Fruit fly (Drosophila melanogaster): ENCODE data around the gene Usp47.

The Usp47 gene

DNA sequence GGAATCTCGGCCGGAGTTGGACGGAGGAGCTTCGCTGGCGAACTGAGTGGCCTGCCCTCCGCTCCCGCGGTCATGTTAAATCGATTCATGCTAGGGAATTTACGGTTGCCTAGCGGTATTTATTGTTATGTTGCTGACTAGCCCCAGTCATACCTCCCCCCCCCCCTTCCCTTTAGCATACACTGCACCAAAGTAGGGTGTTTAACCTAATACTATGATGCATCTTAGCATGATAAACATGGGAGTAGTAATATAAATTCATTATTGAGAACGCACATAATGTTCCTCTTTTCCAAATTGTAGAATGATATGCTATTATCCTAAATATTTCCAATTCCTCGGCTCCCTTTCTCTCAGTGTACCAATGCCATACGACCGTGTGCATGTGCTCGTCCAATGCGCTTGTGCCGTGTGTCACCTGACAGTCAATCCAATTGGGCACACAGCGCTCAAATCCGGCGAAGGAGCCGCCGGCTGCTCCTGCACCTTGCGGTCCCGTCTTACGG lies 43.8 kb downstream of the Usp47 start, which contains the start of gene Tektin-C:
Gene Tektin-C (minus strand): TSS at position 51 of the 506 bp plus-strand sequence.
- no peak for TF ChIP-seq CG8478 (optimal IDR thresholded peaks at IDR 0.05)

DNA sequence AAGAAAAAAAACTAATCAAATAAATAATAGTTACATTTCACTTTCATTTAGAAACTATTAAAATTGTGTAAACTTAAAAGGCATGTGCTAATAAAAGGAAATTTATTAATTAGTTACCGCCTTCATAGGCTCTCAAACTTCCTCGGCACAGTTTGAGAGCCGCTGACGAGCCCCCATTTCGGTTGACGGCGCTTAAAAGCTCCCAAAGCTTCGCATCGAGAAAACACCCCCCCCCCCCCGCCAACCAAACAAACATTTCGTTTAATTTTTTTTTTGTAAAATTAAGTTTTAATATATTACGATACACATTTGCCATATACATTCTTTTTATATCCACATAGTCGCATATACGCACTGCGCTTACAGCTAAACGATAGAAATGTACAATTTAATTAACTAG lies 44.5 kb downstream of the Usp47 start:
- TF ChIP-seq EcR (GFP tag; optimal IDR thresholded peaks at IDR 0.05), result no peak
- TF ChIP-seq Dll (optimal IDR thresholded peaks at IDR 0.05), result no peak
- TF ChIP-seq pan (optimal IDR thresholded peaks at IDR 0.05), result no peak
- TF ChIP-seq usp (GFP tag; optimal IDR thresholded peaks at IDR 0.05), result no peak
- no peak for TF ChIP-seq psq (optimal IDR thresholded peaks at IDR 0.05)
- TF ChIP-seq CG8478 (optimal IDR thresholded peaks at IDR 0.05), result no peak

DNA sequence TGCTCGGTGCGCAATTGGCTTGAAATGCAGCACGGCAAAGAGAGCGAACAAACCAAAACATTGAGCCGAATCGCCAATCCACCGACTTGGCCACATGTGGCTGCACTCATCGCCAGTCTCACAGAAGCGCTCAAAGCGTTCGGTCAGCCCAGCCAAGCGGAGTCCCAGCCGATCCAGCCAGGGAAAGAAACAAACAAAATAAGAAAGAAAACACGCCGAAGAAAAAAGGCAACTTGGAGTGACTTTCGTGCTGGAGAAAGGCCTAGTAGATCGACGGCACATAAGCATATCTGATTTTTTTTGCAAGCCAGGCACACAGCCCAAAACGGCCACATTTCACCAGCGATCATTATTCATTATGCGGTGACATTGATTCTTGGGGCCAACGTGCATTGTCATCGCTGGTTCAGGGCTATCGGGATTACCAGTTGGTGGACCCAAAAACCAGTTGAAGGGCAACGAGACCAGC lies 49.3 kb downstream of the Usp47 start:
- TF ChIP-seq pan (optimal IDR thresholded peaks at IDR 0.05), result no peak
- TF ChIP-seq EcR (GFP tag; optimal IDR thresholded peaks at IDR 0.05), result no peak
- TF ChIP-seq usp (GFP tag; optimal IDR thresholded peaks at IDR 0.05), result no peak
- no peak for TF ChIP-seq psq (optimal IDR thresholded peaks at IDR 0.05)
- TF ChIP-seq Dll (optimal IDR thresholded peaks at IDR 0.05), result no peak
- no peak for TF ChIP-seq CG8478 (optimal IDR thresholded peaks at IDR 0.05)

DNA sequence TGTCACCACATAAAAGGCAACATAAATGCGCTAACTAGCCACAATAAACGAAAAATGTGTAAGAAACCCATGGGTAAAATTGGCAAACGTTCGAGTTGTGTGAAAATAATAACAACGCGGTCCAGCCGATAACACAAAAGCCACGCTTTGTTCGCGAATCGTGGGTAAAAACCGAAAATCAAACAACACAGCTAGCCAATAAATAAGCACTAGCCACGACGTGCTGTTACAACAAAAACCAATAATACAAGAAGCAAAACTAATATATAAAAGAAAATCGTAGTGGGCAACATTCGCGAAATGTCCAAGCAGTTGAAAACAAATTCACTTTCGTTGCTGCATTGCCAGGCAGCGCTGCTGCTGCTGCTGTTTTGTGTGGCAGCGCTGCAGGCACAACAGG lies 50.0 kb downstream of the Usp47 start, which contains the start of gene CG42272:
Gene CG42272 (plus strand): TSS at position 301 of the 400 bp plus-strand sequence.
- TF ChIP-seq Dll (optimal IDR thresholded peaks at IDR 0.05), result no peak
- no peak for TF ChIP-seq pan (optimal IDR thresholded peaks at IDR 0.05)
- no peak for TF ChIP-seq usp (GFP tag; optimal IDR thresholded peaks at IDR 0.05)
- TF ChIP-seq EcR (GFP tag; optimal IDR thresholded peaks at IDR 0.05), result no peak
- no peak for TF ChIP-seq psq (optimal IDR thresholded peaks at IDR 0.05)
- no peak for TF ChIP-seq CG8478 (optimal IDR thresholded peaks at IDR 0.05)

DNA sequence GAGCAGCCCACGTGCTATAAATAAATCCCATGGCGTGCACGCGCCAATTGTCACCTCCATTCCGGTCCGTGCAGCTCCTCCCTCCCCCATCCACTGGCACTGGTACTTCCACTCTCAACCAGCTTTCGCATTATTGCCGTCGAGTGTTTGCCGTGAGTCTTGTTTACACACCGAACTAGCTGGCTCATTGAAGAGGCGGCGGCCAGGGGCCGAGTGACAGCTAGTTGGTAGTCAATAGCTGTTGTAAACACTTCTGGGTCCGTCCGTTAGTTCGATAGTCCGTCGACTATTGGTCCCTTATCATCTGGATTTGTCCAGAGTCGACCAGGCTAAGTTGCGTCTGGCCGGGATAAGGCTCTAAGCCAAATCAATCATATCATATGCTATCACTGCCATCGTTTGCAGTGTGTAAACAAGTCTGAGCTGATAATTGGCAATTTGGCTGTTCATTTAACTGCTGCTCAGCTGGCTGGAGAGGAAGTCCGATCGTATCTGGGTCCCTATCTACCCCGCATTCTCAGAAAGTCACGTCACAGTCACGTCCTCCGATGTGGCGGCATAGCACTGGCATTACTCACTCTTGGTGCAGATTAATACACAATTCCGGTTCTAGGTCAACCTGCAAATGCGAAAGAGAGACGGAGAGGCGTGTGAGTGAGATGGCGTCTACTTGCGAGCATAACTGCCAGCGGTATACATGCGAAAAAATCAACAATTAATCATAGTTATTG lies 54.8 kb downstream of the Usp47 start:
- TF ChIP-seq psq (optimal IDR thresholded peaks at IDR 0.05) (no peak), usp (GFP tag; optimal IDR thresholded peaks at IDR 0.05) (no peak), pan (optimal IDR thresholded peaks at IDR 0.05) (no peak), CG8478 (optimal IDR thresholded peaks at IDR 0.05) (no peak), Dll (optimal IDR thresholded peaks at IDR 0.05) (no peak), EcR (GFP tag; optimal IDR thresholded peaks at IDR 0.05) (no peak)

DNA sequence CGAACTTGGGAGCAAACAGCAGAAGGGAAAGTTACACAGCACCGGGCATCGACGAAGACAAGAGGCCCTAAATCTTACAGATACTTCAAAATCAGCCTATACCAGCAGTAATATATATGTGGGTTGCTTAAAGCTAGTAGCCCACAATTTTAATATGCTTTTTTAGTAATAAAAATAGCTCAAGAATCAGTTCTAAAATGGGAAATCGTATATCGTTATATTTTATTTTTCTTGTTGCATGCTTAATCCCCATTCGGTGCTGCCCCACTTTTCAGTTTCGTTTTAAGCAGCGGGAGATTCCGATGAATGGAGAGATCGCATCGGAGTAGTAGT lies 55.3 kb downstream of the Usp47 start:
- TF ChIP-seq psq (optimal IDR thresholded peaks at IDR 0.05), result no peak
- no peak for TF ChIP-seq CG8478 (optimal IDR thresholded peaks at IDR 0.05)
- TF ChIP-seq EcR (GFP tag; optimal IDR thresholded peaks at IDR 0.05), result no peak
- no peak for TF ChIP-seq pan (optimal IDR thresholded peaks at IDR 0.05)
- no peak for TF ChIP-seq Dll (optimal IDR thresholded peaks at IDR 0.05)
- TF ChIP-seq usp (GFP tag; optimal IDR thresholded peaks at IDR 0.05), result no peak

DNA sequence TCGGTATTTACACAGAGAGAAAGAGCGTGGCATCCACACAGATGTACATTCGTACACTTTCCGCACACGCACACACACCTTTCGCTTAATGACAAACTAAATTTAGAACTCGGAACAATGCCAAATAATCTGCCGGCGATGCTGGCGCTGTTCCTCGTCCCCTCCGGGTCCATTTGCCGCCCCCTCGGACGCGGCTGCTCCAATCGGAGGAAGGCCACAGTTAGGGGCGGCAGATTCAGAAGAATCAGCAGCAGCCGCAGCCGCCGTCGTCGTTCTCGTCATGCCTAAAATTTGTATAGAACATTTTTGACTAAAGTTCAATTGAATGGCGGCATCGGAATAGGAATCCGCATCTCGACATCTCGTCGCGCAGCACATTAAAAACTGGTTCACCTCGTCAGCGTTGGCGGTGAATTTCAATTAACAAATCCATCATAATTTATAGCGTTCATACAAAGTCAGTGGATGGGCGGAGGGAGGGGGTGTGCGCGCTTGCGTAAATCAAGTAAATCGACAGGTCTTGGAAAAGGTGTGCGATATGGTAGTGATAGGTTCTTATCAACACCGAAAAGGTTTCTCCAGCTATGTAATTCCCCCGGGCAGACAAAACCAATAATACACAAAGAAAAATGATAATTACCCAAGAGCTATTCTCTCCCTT lies 55.9 kb downstream of the Usp47 start:
- TF ChIP-seq psq (optimal IDR thresholded peaks at IDR 0.05), result no peak
- TF ChIP-seq CG8478 (optimal IDR thresholded peaks at IDR 0.05), result no peak
- no peak for TF ChIP-seq usp (GFP tag; optimal IDR thresholded peaks at IDR 0.05)
- no peak for TF ChIP-seq Dll (optimal IDR thresholded peaks at IDR 0.05)
- TF ChIP-seq EcR (GFP tag; optimal IDR thresholded peaks at IDR 0.05), result no peak
- peak; percentile 18 for TF ChIP-seq pan (optimal IDR thresholded peaks at IDR 0.05)

DNA sequence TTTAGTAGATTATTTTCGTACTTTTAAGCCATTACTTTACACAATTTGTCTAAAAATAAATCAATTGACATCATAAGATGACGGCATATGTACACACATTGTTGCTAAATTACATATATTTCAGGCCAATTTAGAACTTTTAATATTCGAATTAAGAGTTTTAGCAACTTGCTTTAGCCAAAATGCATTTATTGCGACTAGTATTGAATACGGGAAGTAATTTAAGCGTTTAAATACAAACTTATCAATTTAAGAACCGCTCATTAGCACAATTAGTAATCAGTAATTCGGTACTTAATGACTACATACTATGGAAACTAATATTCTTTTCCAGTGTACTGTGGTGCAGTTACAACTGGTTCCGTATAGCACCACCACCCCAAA lies 56.4 kb downstream of the Usp47 start:
- TF ChIP-seq usp (GFP tag; optimal IDR thresholded peaks at IDR 0.05) (no peak), EcR (GFP tag; optimal IDR thresholded peaks at IDR 0.05) (no peak), CG8478 (optimal IDR thresholded peaks at IDR 0.05) (no peak), Dll (optimal IDR thresholded peaks at IDR 0.05) (no peak), pan (optimal IDR thresholded peaks at IDR 0.05) (no peak), psq (optimal IDR thresholded peaks at IDR 0.05) (no peak)

DNA sequence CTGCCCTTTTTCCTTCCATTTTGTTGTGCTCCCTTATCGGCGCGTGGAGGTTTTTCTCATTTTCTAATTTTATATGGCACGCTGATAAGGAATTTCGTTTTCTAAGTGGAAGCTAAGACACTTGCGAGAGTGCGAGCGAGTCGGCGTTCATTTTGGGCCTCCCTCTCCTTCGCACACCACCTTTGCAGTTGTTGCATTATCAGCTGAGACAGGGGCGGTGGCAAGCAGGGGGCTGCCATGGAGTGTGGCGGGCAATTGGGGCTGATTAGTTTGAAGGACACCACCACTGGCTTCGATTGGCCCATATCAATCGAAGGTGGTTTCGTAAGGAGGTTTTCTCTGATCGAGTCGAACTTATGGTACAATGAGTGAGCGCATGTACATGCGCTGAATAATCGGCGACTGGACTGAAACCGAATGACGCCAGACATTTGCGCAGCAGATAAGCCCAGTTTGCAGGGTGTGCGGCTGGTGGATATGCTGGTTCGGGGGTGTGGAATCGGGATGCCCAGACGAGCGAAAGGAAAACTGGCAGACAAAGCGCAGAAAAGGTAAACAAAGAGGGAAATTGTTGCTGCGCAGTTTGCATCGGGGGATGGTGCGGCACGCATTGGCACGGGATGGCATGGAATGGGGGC lies 57.0 kb downstream of the Usp47 start:
- no peak for TF ChIP-seq pan (optimal IDR thresholded peaks at IDR 0.05)
- no peak for TF ChIP-seq psq (optimal IDR thresholded peaks at IDR 0.05)

DNA sequence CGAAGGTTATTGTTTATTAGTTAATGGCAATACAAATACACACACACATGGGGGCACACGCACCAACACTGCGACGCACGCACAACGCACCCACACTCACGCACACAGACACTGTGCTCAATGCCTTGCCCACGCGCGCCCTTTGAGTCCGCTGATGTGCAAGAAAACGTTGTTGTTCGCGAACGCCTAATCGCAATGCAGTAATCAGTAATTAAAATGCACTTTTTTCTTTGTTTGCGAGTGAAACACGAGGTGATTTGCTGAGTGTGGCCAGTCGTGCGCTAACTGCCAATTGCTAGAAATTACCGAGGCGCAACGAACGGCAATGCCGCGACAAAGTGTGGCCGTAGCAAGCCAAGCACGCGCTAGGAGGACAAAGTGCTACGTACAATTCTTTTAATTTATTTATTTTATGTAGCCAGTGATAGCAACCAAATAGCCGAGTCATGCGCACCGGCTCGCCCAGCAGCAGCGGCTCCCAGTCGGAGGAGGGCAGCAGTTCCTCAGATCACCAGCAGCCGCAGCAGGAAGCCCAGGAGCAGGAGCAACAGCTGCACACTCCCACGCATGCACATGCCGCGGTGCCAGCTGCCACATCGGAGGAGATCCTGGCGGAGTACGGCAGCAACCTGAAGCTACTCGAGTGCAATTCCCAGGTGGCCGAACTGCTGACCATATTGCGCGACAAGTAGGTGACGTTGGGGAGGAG lies 58.0 kb downstream of the Usp47 start, which contains the start of the genes S6k and kri:
Gene S6k (minus strand): TSS at position 299 of the 709 bp plus-strand sequence.
Gene kri (plus strand): TSS at position 341 of the 709 bp plus-strand sequence.
- TF ChIP-seq usp (GFP tag; optimal IDR thresholded peaks at IDR 0.05), result no peak
- no peak for TF ChIP-seq Dll (optimal IDR thresholded peaks at IDR 0.05)
- TF ChIP-seq EcR (GFP tag; optimal IDR thresholded peaks at IDR 0.05), result no peak
- no peak for TF ChIP-seq pan (optimal IDR thresholded peaks at IDR 0.05)
- no peak for TF ChIP-seq CG8478 (optimal IDR thresholded peaks at IDR 0.05)
- TF ChIP-seq psq (optimal IDR thresholded peaks at IDR 0.05), result no peak
